Worm (Caenorhabditis elegans) whole organism, L1 larva: ENCODE data around the gene F15A4.2.
A peak's percentile ranks its signal among the peaks of the same experiment; 100 is the strongest.

Experiments used
- C04F5.9 ChIP-seq: sonication (generic microtip); optimal IDR thresholded peaks from 2 replicates; lab custom pipeline; 2016; ENCODE audit warnings: missing genetic modification characterization, missing compliant biosample characterization
- C16A3.4 ChIP-seq: fragments of 150-350 bp; optimal IDR thresholded peaks from 2 replicates; lab custom pipeline; 2014; ENCODE audit warnings: missing biosample characterization, missing genetic modification characterization
- C34B4.2 ChIP-seq: sonication (generic microtip); optimal IDR thresholded peaks from 2 replicates; lab custom pipeline; 2017; ENCODE audit warnings: mild to moderate bottlenecking, missing genetic modification characterization, missing compliant biosample characterization
- alr-1 ChIP-seq: fragments of 200-800 bp; sonication (Bioruptor generic); optimal IDR thresholded peaks from 2 replicates; lab custom pipeline; 2018; ENCODE audit warnings: borderline replicate concordance, mild to moderate bottlenecking, missing genetic modification characterization, missing compliant biosample characterization
- blmp-1 ChIP-seq: fragments of 150-350 bp; optimal IDR thresholded peaks from 2 replicates; lab custom pipeline; 2014; ENCODE audit warnings: missing biosample characterization, missing genetic modification characterization
- ceh-8 ChIP-seq: fragments of 200-800 bp; sonication (Bioruptor generic); optimal IDR thresholded peaks from 2 replicates; lab custom pipeline; 2018; ENCODE audit warnings: mild to moderate bottlenecking, missing genetic modification characterization, moderate library complexity, missing compliant biosample characterization
- ceh-90 ChIP-seq: sonication (generic microtip); optimal IDR thresholded peaks from 2 replicates; lab custom pipeline; 2016; ENCODE audit warnings: missing genetic modification characterization, missing compliant biosample characterization
- dpl-1 ChIP-seq, 3 experiments: fragments of 150-350 bp in 2 of 3; sonication (generic microtip) in 1 of 3; optimal IDR thresholded peaks; 2 replicates each; lab custom pipeline; 2014 to 2017; ENCODE audit warnings: missing biosample characterization in 3 of 3, missing genetic modification characterization in 3 of 3, missing genetic modification reagents in 3 of 3
- efl-1 ChIP-seq, 4 experiments: fragments of 150-350 bp; optimal IDR thresholded peaks in 3 of 4; peaks in 1 of 4; 1 replicate in 1 of 4; 2 replicates in 3 of 4; lab custom pipeline; 2014; ENCODE audit warnings: missing biosample characterization in 2 of 4, missing genetic modification characterization in 2 of 4, missing genetic modification reagents in 2 of 4
- egl-13 ChIP-seq: sonication (generic microtip); optimal IDR thresholded peaks from 2 replicates; lab custom pipeline; 2016; ENCODE audit warnings: missing genotype, missing genetic modification reagents, missing genetic modification characterization, missing compliant biosample characterization
- egl-27 ChIP-seq, 2 experiments: fragments of 150-350 bp in 1 of 2; sonication (generic microtip); optimal IDR thresholded peaks; 3 replicates each; lab custom pipeline; 2017 to 2018; ENCODE audit warnings: missing biosample characterization in 2 of 2, missing genetic modification characterization in 2 of 2, missing genetic modification reagents in 2 of 2
- elt-2 ChIP-seq: sonication (generic microtip); optimal IDR thresholded peaks from 2 replicates; lab custom pipeline; 2016; ENCODE audit warnings: missing genetic modification characterization, mild to moderate bottlenecking, inconsistent platforms, missing compliant biosample characterization, missing genetic modification reagents
- elt-3 ChIP-seq, 6 experiments: fragments of 150-350 bp in 1 of 6; sonication (generic microtip); optimal IDR thresholded peaks; 2 replicates each; lab custom pipeline; 2017 to 2018; ENCODE audit warnings: missing biosample characterization in 6 of 6, missing genetic modification characterization in 6 of 6, inconsistent platforms in 1 of 6
- fkh-8 ChIP-seq: sonication (generic microtip); optimal IDR thresholded peaks from 2 replicates; lab custom pipeline; 2016; ENCODE audit warnings: mild to moderate bottlenecking, missing genetic modification characterization, missing compliant biosample characterization
- hlh-4 ChIP-seq: sonication (generic microtip); optimal IDR thresholded peaks from 2 replicates; lab custom pipeline; 2016; ENCODE audit warnings: mild to moderate bottlenecking, missing genetic modification characterization, missing compliant biosample characterization
- hpl-2 ChIP-seq: fragments of 150-350 bp; optimal IDR thresholded peaks from 2 replicates; lab custom pipeline; 2014; ENCODE audit warnings: missing biosample characterization, missing genetic modification reagents, missing genetic modification characterization
- isw-1 ChIP-seq: fragments of 200-800 bp; sonication (Bioruptor generic); IDR thresholded peaks from 2 replicates; pipeline ENCODE4 v1.3.6; 2022; ENCODE audit warnings: missing genetic modification characterization, missing compliant biosample characterization
- lin-13 ChIP-seq: fragments of 150-350 bp; optimal IDR thresholded peaks from 2 replicates; lab custom pipeline; 2014; ENCODE audit warnings: missing biosample characterization, missing genetic modification reagents, missing genetic modification characterization
- lin-14 ChIP-seq: fragments of 200-800 bp; sonication (Bioruptor generic); optimal IDR thresholded peaks from 2 replicates; lab custom pipeline; 2018; ENCODE audit warnings: mild to moderate bottlenecking, missing genetic modification characterization, moderate library complexity, missing compliant biosample characterization
- lin-15B ChIP-seq: fragments of 150-350 bp; sonication (generic microtip); optimal IDR thresholded peaks from 3 replicates; lab custom pipeline; 2014; ENCODE audit warnings: missing biosample characterization, missing genetic modification characterization
- lin-35 ChIP-seq, 2 experiments: fragments of 150-350 bp; optimal IDR thresholded peaks; 2 replicates each; lab custom pipeline; 2014; ENCODE audit warnings: missing biosample characterization in 2 of 2, missing genetic modification characterization in 2 of 2, missing genetic modification reagents in 2 of 2
- lir-3 ChIP-seq: sonication (generic microtip); optimal IDR thresholded peaks from 2 replicates; lab custom pipeline; 2016; ENCODE audit warnings: mild to moderate bottlenecking, missing genetic modification characterization, moderate library complexity, missing compliant biosample characterization; ENCODE audit not compliant: poor library complexity
- mdl-1 ChIP-seq, 2 experiments: fragments of 150-350 bp; optimal IDR thresholded peaks; 2 replicates each; lab custom pipeline; 2014 to 2017; ENCODE audit warnings: missing biosample characterization in 2 of 2, missing genetic modification characterization in 2 of 2, inconsistent platforms in 1 of 2
- mep-1 ChIP-seq: fragments of 150-350 bp; optimal IDR thresholded peaks from 2 replicates; lab custom pipeline; 2014; ENCODE audit warnings: missing biosample characterization, missing genetic modification characterization
- nhr-11 ChIP-seq: fragments of 150-350 bp; optimal IDR thresholded peaks from 2 replicates; lab custom pipeline; 2014; ENCODE audit warnings: missing biosample characterization, missing genetic modification characterization
- nhr-20 ChIP-seq: sonication (generic microtip); optimal IDR thresholded peaks from 2 replicates; lab custom pipeline; 2016; ENCODE audit warnings: mild to moderate bottlenecking, missing genetic modification characterization, missing compliant biosample characterization
- nhr-47 ChIP-seq: sonication (generic microtip); optimal IDR thresholded peaks from 2 replicates; lab custom pipeline; 2016; ENCODE audit warnings: mild to moderate bottlenecking, missing genetic modification characterization, moderate library complexity, missing compliant biosample characterization
- nhr-71 ChIP-seq: sonication (generic microtip); optimal IDR thresholded peaks from 2 replicates; lab custom pipeline; 2016; ENCODE audit warnings: mild to moderate bottlenecking, missing genetic modification characterization, moderate library complexity, missing compliant biosample characterization
- nhr-85 ChIP-seq: sonication (generic microtip); peaks from one replicate; lab custom pipeline; 2016; ENCODE audit warnings: missing genetic modification characterization, inconsistent platforms, missing compliant biosample characterization
- nhr-90 ChIP-seq: sonication (generic microtip); optimal IDR thresholded peaks from 2 replicates; lab custom pipeline; 2016; ENCODE audit warnings: mild to moderate bottlenecking, missing genetic modification characterization, missing compliant biosample characterization; ENCODE audit not compliant: poor library complexity
- skn-1 ChIP-seq: fragments of 150-350 bp; optimal IDR thresholded peaks from 2 replicates; lab custom pipeline; 2014; ENCODE audit warnings: missing biosample characterization, missing genetic modification characterization
- snu-23 ChIP-seq: sonication (generic microtip); optimal IDR thresholded peaks from 2 replicates; lab custom pipeline; 2016; ENCODE audit warnings: missing genetic modification characterization, missing compliant biosample characterization
- sptf-1 ChIP-seq: fragments of 150-350 bp; optimal IDR thresholded peaks from 2 replicates; lab custom pipeline; 2014; ENCODE audit warnings: missing biosample characterization, missing genetic modification characterization
- unc-130 ChIP-seq: fragments of 150-350 bp; optimal IDR thresholded peaks from 2 replicates; lab custom pipeline; 2017; ENCODE audit warnings: missing biosample characterization, missing genetic modification characterization, inconsistent platforms
- zip-4 ChIP-seq: fragments of 200-800 bp; sonication (Bioruptor generic); optimal IDR thresholded peaks from 2 replicates; lab custom pipeline; 2018; ENCODE audit warnings: mild to moderate bottlenecking, missing genetic modification characterization, moderate library complexity, missing compliant biosample characterization
- ztf-11 ChIP-seq, 2 experiments: sonication (generic microtip); optimal IDR thresholded peaks; 2 replicates each; lab custom pipeline; 2016 to 2017; ENCODE audit warnings: missing genetic modification characterization in 2 of 2, missing biosample characterization in 1 of 2, missing compliant biosample characterization in 1 of 2
- ztf-4 ChIP-seq: fragments of 150-350 bp; optimal IDR thresholded peaks from 2 replicates; lab custom pipeline; 2014; ENCODE audit warnings: missing biosample characterization, missing genetic modification characterization

F15A4.2 gene

DNA sequence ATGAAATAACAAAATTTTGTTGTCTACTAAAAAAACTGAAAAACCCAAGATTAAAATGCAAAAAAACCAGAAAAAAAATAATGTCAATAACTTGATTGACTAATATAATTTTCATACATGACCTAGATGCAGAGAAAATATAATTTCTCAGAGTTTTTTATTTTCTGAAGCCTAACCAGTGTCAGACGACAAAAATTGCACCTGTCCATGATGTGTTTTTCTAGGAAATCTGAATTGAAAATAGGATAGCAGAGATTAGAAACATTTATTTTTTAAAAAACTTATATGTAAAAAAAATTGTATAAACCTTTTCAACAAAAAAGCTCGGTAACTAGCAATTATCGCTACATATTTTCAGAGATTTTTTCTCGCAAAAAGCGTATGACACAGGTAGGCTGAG lies 44.3 kb upstream of the F15A4.2 start:
- TF ChIP-seq fkh-8 (tag; lab: Kevin White, UChicago) (peak; percentile 68), isw-1 (GFP tag; lab: Robert Waterston, UW) (no peak), hlh-4 (peak; percentile 99), nhr-47 (tag; lab: Kevin White, UChicago) (peak; percentile 46)

DNA sequence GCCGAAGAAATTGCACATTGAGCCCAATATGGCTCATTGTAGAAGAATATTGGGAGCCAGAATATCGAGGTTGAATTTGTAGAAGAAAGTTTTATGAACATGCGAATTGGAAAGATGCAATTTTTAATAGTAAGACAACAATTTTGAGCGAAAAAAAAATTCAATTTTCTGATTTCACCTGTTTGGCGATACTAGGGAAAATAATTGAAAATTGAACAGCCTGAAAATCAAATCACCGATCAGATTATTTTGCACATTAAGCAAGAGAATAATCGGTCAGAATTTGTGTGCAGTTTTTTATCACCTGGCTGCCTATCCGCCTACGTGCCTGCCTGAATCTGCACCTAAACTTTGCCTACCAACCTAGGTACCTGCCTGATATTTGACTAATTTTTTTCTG lies 41.9 kb upstream of the F15A4.2 start, which contains the start of gene sre-26:
sre-26 (minus strand) TSS at position 101 of the 400 bp plus-strand sequence.
- TF ChIP-seq lin-14 (GFP tag; lab: Kevin White, UChicago): no peak
- TF ChIP-seq C16A3.4 (tag; lab: Kevin White, UChicago): no peak
- TF ChIP-seq unc-130 (tag; lab: Kevin White, UChicago): no peak
- TF ChIP-seq sptf-1: no peak
- TF ChIP-seq zip-4 (GFP tag; lab: Kevin White, UChicago): no peak
- TF ChIP-seq lin-35 (GFP tag; optimal IDR thresholded peaks at IDR 0.05; lab: Kevin White, UChicago): no peak
- TF ChIP-seq lir-3: no peak
- no peak for TF ChIP-seq ztf-11 (tag; optimal IDR thresholded peaks at IDR 0.05; lab: Kevin White, UChicago)
- TF ChIP-seq egl-13 (tag; lab: Kevin White, UChicago): no peak
- no peak for TF ChIP-seq C34B4.2 (tag; lab: Kevin White, UChicago)
- TF ChIP-seq mdl-1 (tag; optimal IDR thresholded peaks at IDR 0.05; lab: Kevin White, UChicago): no peak
- TF ChIP-seq dpl-1 (GFP tag; optimal IDR thresholded peaks at IDR 0.05; lab: Kevin White, UChicago): no peak
- TF ChIP-seq nhr-85 (tag; lab: Kevin White, UChicago): no peak
- TF ChIP-seq egl-27 (tag; optimal IDR thresholded peaks at IDR 0.05; lab: Kevin White, UChicago): no peak
- TF ChIP-seq lin-15B (tag; lab: Kevin White, UChicago): no peak
- TF ChIP-seq elt-2 (tag; lab: Kevin White, UChicago): no peak
- TF ChIP-seq, all 84 proteins: peak for 0

DNA sequence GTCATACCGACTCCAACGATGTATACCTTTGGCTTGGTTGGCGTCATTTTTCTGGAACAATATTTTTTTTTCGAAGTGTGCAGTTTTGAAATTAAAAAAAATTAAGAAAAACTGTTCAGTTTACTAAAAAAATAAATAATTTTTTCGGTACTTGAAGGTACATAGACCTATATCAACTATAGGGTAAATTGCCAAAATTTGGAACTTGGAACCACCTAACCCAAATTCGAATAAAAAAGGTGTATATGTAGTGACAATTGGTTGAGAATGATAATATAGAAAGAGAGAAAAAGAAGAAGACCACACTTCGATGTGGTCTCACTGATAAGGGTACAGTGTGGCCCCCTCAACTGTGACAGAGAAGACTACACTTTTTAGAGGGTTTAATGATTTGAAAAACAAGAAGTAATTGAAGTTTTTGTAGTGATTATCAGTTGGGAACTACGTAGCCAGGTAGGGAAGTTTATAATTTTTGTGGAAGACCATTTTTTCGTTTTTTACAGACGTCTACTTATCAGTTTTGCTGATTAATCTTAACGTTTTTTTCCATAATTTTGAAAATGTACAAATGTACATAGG lies 36.6 kb upstream of the F15A4.2 start, which contains the start of gene daf-22:
daf-22 (minus strand) TSS at position 51 of the 579 bp plus-strand sequence.
- TF ChIP-seq elt-3 (tag; optimal IDR thresholded peaks at IDR 0.05; lab: Kevin White, UChicago) (peak in 3 of 6 experiments; percentile 25 to 74 (median 45)), nhr-71 (tag; lab: Kevin White, UChicago) (no peak), C04F5.9 (no peak), blmp-1 (peak; percentile 5), hpl-2 (peak; percentile 15), nhr-11 (no peak), skn-1 (no peak), efl-1 (optimal IDR thresholded peaks at IDR 0.05; lab: Kevin White, UChicago) (no peak), efl-1 (GFP tag; optimal IDR thresholded peaks at IDR 0.05 in 1 of 2; lab: Kevin White, UChicago) (peak in 1 of 2 experiments; percentile 80), lin-14 (GFP tag; lab: Kevin White, UChicago) (no peak), mep-1 (tag; lab: Kevin White, UChicago) (no peak), elt-2 (tag; lab: Kevin White, UChicago) (peak; percentile 84), ceh-8 (no peak), lin-13 (GFP tag; lab: Kevin White, UChicago) (no peak), nhr-20 (peak; percentile 75), snu-23 (GFP tag; lab: Kevin White, UChicago) (peak; percentile 3), lin-35 (GFP tag; optimal IDR thresholded peaks at IDR 0.05; lab: Kevin White, UChicago) (peak in 1 of 2 experiments; percentile 41), fkh-8 (tag; lab: Kevin White, UChicago) (no peak), nhr-90 (tag; lab: Kevin White, UChicago) (peak; percentile 5)

DNA sequence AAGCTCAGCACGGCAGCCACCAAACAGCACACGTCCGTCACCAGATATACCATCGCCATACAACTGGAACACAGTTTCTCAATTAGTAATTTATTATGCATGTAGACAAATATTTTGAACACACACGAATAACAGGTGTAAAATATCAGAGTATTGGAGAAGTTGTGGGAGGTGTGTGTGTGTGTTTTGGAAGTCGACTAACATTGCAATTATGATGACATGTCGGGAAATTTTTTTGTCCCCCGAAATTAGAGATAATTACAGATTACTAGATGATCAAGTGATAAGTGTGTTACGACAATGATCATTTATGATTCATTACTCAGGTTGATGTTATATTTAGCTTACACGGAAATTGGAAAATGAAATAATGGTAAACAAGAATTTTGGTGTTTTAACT lies 32.6 kb upstream of the F15A4.2 start, which contains the start of gene Y57A10C.8:
Y57A10C.8 (minus strand) TSS at position 101 of the 400 bp plus-strand sequence.
- TF ChIP-seq ceh-90 (tag; lab: Kevin White, UChicago): no peak
- no peak for TF ChIP-seq C16A3.4 (tag; lab: Kevin White, UChicago)
- no peak for TF ChIP-seq elt-3 (tag; optimal IDR thresholded peaks at IDR 0.05; lab: Kevin White, UChicago)
- no peak for TF ChIP-seq alr-1
- TF ChIP-seq ztf-4 (tag; lab: Kevin White, UChicago): no peak
